Worm (Caenorhabditis elegans) whole organism, L3 larva: Measurements from ENCODE around the gene gpc-1.

ENCODE experiments used
- R02D3.7 ChIP-seq: fragments of 150-350 bp; optimal IDR thresholded peaks from 2 replicates; lab custom pipeline; 2014; ENCODE audit warnings: missing biosample characterization, missing genetic modification characterization
- ZK546.5 ChIP-seq: sonication (generic microtip); optimal IDR thresholded peaks from 2 replicates; lab custom pipeline; 2017; ENCODE audit warnings: missing biosample characterization, missing genetic modification characterization
- ceh-82 ChIP-seq: fragments of 150-350 bp; optimal IDR thresholded peaks from 2 replicates; lab custom pipeline; 2014; ENCODE audit warnings: missing biosample characterization, missing genetic modification characterization
- ceh-9 ChIP-seq: sonication (generic microtip); optimal IDR thresholded peaks from 2 replicates; lab custom pipeline; 2018; ENCODE audit warnings: missing biosample characterization, missing genetic modification characterization
- elt-2 ChIP-seq: sonication (generic microtip); optimal IDR thresholded peaks from 2 replicates; lab custom pipeline; 2016; ENCODE audit warnings: missing genetic modification reagents, mild to moderate bottlenecking, missing genetic modification characterization, missing compliant biosample characterization
- elt-3 ChIP-seq, 3 experiments: fragments of 150-350 bp in 1 of 3; sonication (generic microtip) in 2 of 3; optimal IDR thresholded peaks; 2 replicates in 2 of 3; 4 replicates in 1 of 3; lab custom pipeline; 2014 to 2017; ENCODE audit warnings: missing biosample characterization in 3 of 3, missing genetic modification characterization in 3 of 3
- fos-1 ChIP-seq: fragments of 150-350 bp; optimal IDR thresholded peaks from 2 replicates; lab custom pipeline; 2014; ENCODE audit warnings: missing biosample characterization, missing genetic modification characterization
- nhr-12 ChIP-seq: fragments of 150-350 bp; optimal IDR thresholded peaks from 2 replicates; lab custom pipeline; 2014; ENCODE audit warnings: missing biosample characterization, missing genetic modification characterization
- pha-4 ChIP-seq: fragments of 150-350 bp; optimal IDR thresholded peaks from 2 replicates; lab custom pipeline; 2014; ENCODE audit warnings: missing biosample characterization, missing genetic modification reagents, missing genetic modification characterization
- skn-1 ChIP-seq: fragments of 150-350 bp; optimal IDR thresholded peaks from 2 replicates; lab custom pipeline; 2014; ENCODE audit warnings: missing biosample characterization, missing genetic modification characterization

ce11 chrX:12914209-12914608, 29.4 kb upstream of the gpc-1 start:
- TF ChIP-seq elt-2: no peak
- no peak for TF ChIP-seq pha-4 (tag; lab: Kevin White, UChicago)
- TF ChIP-seq ceh-9: no peak
- no peak for TF ChIP-seq elt-3 (tag; optimal IDR thresholded peaks at IDR 0.05; lab: Kevin White, UChicago)
- TF ChIP-seq R02D3.7 (tag; lab: Kevin White, UChicago): no peak
- no peak for TF ChIP-seq skn-1 (tag; lab: Kevin White, UChicago)
- TF ChIP-seq ZK546.5 (tag; lab: Kevin White, UChicago): no peak
- no peak for TF ChIP-seq ceh-82 (tag; lab: Kevin White, UChicago)
- no peak for TF ChIP-seq fos-1 (tag; lab: Kevin White, UChicago)
- TF ChIP-seq nhr-12: no peak
